Worm (Caenorhabditis elegans): Measurements from ENCODE around the gene ZK686.6.

DNA sequence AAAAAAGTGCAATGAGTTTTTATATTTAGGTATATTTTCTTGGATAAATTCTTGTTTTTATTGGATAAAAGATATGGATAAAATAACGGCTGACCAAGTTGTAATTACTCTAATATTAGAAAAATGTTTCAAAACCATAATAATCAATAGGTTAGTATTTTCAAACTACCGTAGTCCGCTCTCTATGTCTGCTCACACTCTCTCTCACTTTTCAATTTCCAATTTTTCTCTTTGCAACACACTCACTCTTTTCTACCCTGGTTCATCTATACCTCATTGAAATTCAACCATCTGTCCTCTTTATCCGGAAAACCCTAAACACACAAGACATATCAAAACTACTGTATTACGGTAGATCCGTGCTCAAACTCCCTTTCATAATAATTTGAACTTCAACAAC is 6.5 kb upstream of the ZK686.6 start:
- TF ChIP-seq nhr-76 (tag; optimal IDR thresholded peaks at IDR 0.05) (no peak), nhr-237 (tag; optimal IDR thresholded peaks at IDR 0.05) (no peak), lsy-2 (tag; optimal IDR thresholded peaks at IDR 0.05) (peak; percentile 27), blmp-1 (tag; optimal IDR thresholded peaks at IDR 0.05) (no peak), unc-62 (GFP tag; optimal IDR thresholded peaks at IDR 0.05) (no peak), nhr-12 (tag; optimal IDR thresholded peaks at IDR 0.05) (no peak), lin-32 (GFP tag; optimal IDR thresholded peaks at IDR 0.05) (no peak), pha-4 (tag; optimal IDR thresholded peaks at IDR 0.05) (no peak), unc-39 (tag; optimal IDR thresholded peaks at IDR 0.05) (no peak), ceh-83 (GFP tag; optimal IDR thresholded peaks at IDR 0.05) (no peak), cnd-1 (tag; optimal IDR thresholded peaks at IDR 0.05) (no peak), elt-3 (tag; optimal IDR thresholded peaks at IDR 0.05) (no peak), lin-13 (tag; optimal IDR thresholded peaks at IDR 0.05) (no peak)
